Worm (Caenorhabditis elegans) whole organism, early embryonic: Measurements from ENCODE around the gene slc-25A18.2.

Experiments
- ama-1 ChIP-seq: fragments of 150-350 bp; optimal IDR thresholded peaks from 2 replicates; lab custom pipeline; 2014
- pes-1 ChIP-seq: fragments of 200-800 bp; sonication (Bioruptor generic); IDR thresholded peaks from 2 replicates; pipeline ENCODE4 v1.3.6; 2022; ENCODE audit warnings: missing genetic modification reagents, missing genetic modification characterization, missing compliant biosample characterization
- scrt-1 ChIP-seq: fragments of 200-800 bp; sonication (Bioruptor generic); IDR thresholded peaks from 2 replicates; pipeline ENCODE4 v1.3.6; 2022; ENCODE audit warnings: missing genetic modification characterization, missing compliant biosample characterization

DNA sequence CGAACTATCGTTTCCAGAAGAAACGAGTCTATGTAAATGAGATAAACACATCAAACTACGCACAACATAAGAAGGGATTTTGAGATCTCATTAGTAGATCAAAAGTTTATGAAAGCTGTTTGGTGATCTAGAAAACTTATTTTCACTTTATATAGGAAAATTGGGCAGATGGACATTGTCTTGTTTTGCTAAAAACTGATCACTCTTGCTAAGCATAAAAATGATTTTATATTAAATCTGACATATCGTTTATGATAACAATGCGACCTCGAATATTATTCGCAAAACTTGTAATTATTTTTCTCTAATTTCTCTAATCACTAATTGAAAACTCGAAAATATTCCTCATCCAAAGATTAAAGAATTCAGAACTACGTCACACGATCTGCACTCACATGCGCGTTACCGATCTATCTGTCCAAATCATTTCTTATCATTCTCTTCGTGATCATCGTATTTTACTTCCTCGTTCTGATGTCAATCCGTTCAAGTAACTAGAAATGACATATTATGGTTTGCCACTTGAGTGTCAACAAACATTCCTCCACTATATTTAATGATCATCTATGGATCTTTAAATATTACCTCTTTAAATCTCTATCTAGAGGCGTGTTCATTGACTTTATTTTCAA, 4.9 kb upstream of the slc-25A18.2 start, which contains the start of gene F55G1.7:
- TF ChIP-seq pes-1 (GFP tag; lab: Robert Waterston, UW), result no peak
- no peak for TF ChIP-seq ama-1 (lab: Kevin White, UChicago)
- TF ChIP-seq scrt-1 (GFP tag; lab: Robert Waterston, UW), result no peak
